Worm (Caenorhabditis elegans) whole organism, midembryonic: ENCODE data around the gene C09G9.8.

Experiments used
- T22C8.4 ChIP-seq: fragments of 200-800 bp; sonication (Bioruptor generic); IDR thresholded peaks from 2 replicates; pipeline ENCODE4 v1.3.6; 2022; ENCODE audit warnings: missing genetic modification characterization, missing compliant biosample characterization
- cog-1 ChIP-seq: sonication (generic microtip); optimal IDR thresholded peaks from 2 replicates; lab custom pipeline; 2016; ENCODE audit warnings: missing genetic modification characterization, missing compliant biosample characterization
- flt-1 ChIP-seq: fragments of 200-800 bp; sonication (Bioruptor generic); IDR thresholded peaks from 2 replicates; pipeline ENCODE4 v1.3.6; 2022; ENCODE audit warnings: missing genetic modification characterization, missing compliant biosample characterization
- klf-2 ChIP-seq: fragments of 200-800 bp; sonication (Bioruptor generic); conservative IDR thresholded peaks from 2 replicates; pipeline ENCODE4 v1.3.6; 2022; ENCODE audit warnings: missing genetic modification reagents, missing genetic modification characterization, missing compliant biosample characterization
- ref-1 ChIP-seq: fragments of 200-800 bp; sonication (Bioruptor generic); conservative IDR thresholded peaks from 2 replicates; pipeline ENCODE4 v1.3.6; 2022; ENCODE audit warnings: missing genetic modification reagents, missing genetic modification characterization, missing compliant biosample characterization
- ztf-29 ChIP-seq: fragments of 200-800 bp; sonication (Bioruptor generic); IDR thresholded peaks from 2 replicates; pipeline ENCODE4 v1.3.6; 2022; ENCODE audit warnings: missing genetic modification reagents, missing genetic modification characterization, missing compliant biosample characterization

DNA sequence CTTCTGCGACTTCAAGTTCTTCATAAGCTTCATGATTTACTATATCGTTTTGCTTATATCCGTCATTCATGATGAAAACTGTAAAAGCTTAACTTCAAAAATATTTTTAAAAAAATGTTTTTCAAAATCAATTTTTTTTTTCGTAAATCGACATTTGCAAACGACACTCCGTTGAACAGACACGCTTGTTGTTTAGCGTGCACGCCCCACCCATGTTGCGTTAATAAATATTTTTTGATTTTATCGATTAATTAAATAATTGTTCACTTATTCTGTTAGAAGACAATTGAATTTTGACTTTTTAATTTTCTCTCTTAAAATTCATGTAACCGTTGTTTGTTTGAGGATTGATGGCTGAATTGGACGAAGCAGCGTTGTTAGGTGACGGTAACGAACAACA, 44.7 kb downstream of the C09G9.8 start, which contains the start of the genes D1046.2 and cfim-2:
- TF ChIP-seq flt-1 (no peak), ztf-29 (no peak), T22C8.4 (GFP tag; lab: Robert Waterston, UW) (no peak), cog-1 (tag; lab: Kevin White, UChicago) (no peak), ref-1 (GFP tag; lab: Robert Waterston, UW) (no peak), klf-2 (GFP tag; lab: Robert Waterston, UW) (no peak)
